Fruit fly (Drosophila melanogaster): ENCODE data around the gene chif.

- TF ChIP-seq CG7045 (GFP tag; optimal IDR thresholded peaks at IDR 0.05) (no peak), Mnt (GFP tag; optimal IDR thresholded peaks at IDR 0.05) (no peak), CG33017 (tag; optimal IDR thresholded peaks at IDR 0.05) (no peak), kay (GFP tag; ENCODE audit: borderline replicate concordance) (no peak), CG7101 (tag; optimal IDR thresholded peaks at IDR 0.05) (no peak), tj (GFP tag; optimal IDR thresholded peaks at IDR 0.05) (no peak), bab1 (GFP tag; optimal IDR thresholded peaks at IDR 0.05) (no peak), pad (GFP tag; optimal IDR thresholded peaks at IDR 0.05) (no peak)
Measured at dm6 chr2L:16293703-16294233, 58.7 kb downstream of the chif start, which contains the start of gene Cyp303a1.
